Fruit fly (Drosophila melanogaster): Measurements from ENCODE around the gene CG32266.

dm6 chr3L:3767825-3768224 is 22.8 kb upstream of the CG32266 start:
- TF ChIP-seq CG8478 (optimal IDR thresholded peaks at IDR 0.05) (no peak), psq (optimal IDR thresholded peaks at IDR 0.05) (no peak)
